Fruit fly (Drosophila melanogaster) whole organism, pupa: Measurements from ENCODE around the gene CG43897.
"Not testable (repeated sequence)": the region's sequence is repeated elsewhere in the genome, so short reads cannot be mapped to it uniquely, and the experiment has no call there.

Experiments
- CG10348 ChIP-seq: fragments of 200-800 bp; sonication (Bioruptor generic); IDR thresholded peaks from 2 replicates; pipeline ENCODE4 v1.3.6; 2022; ENCODE audit warnings: missing biosample characterization, missing genetic modification characterization
- CG12605 ChIP-seq: fragments of 200-800 bp; sonication (Bioruptor generic); IDR thresholded peaks from 2 replicates; pipeline ENCODE4 v1.3.6; 2022; ENCODE audit warnings: missing biosample characterization, missing genetic modification characterization
- CG13204 ChIP-seq: fragments of 200-800 bp; sonication (Bioruptor generic); optimal IDR thresholded peaks from 2 replicates; lab custom pipeline; 2018; ENCODE audit warnings: missing biosample characterization, mild to moderate bottlenecking, missing genetic modification characterization, moderate library complexity
- CG14655 ChIP-seq: fragments of 200-800 bp; sonication (Bioruptor generic); optimal IDR thresholded peaks from 3 replicates; lab custom pipeline; 2017; ENCODE audit warnings: mild to moderate bottlenecking, missing biosample characterization, missing genetic modification reagents, missing genetic modification characterization
- CG15710 ChIP-seq: fragments of 200-800 bp; sonication (Bioruptor generic); optimal IDR thresholded peaks from 2 replicates; lab custom pipeline; 2018; ENCODE audit warnings: missing biosample characterization, mild to moderate bottlenecking, missing genetic modification characterization, moderate library complexity
- CG17806 ChIP-seq: fragments of 200-800 bp; sonication (Bioruptor generic); optimal IDR thresholded peaks from 2 replicates; lab custom pipeline; 2018; ENCODE audit warnings: missing biosample characterization, mild to moderate bottlenecking, missing genetic modification characterization, moderate library complexity
- CG32121 ChIP-seq: fragments of 200-800 bp; sonication (Bioruptor generic); IDR thresholded peaks from 2 replicates; pipeline ENCODE4 v1.3.6; 2022; ENCODE audit warnings: missing biosample characterization, missing genetic modification characterization
- CG34367 ChIP-seq: fragments of 200-800 bp; sonication (Bioruptor generic); optimal IDR thresholded peaks from 2 replicates; lab custom pipeline; 2018; ENCODE audit warnings: missing biosample characterization, mild to moderate bottlenecking, missing genetic modification characterization
- CG4496 ChIP-seq: fragments of 200-800 bp; sonication (Bioruptor generic); IDR thresholded peaks from 3 replicates; pipeline ENCODE4 v1.3.6; 2022; ENCODE audit warnings: missing biosample characterization, missing genetic modification characterization
- CG8159 ChIP-seq: fragments of 200-800 bp; sonication (Bioruptor generic); optimal IDR thresholded peaks from 3 replicates; lab custom pipeline; 2018; ENCODE audit warnings: missing biosample characterization, mild to moderate bottlenecking, missing genetic modification characterization, moderate library complexity
- CG8301 ChIP-seq: fragments of 200-800 bp; sonication (Bioruptor generic); optimal IDR thresholded peaks from 2 replicates; lab custom pipeline; 2018; ENCODE audit warnings: missing biosample characterization, mild to moderate bottlenecking, missing genetic modification characterization
- CG9948 ChIP-seq: fragments of 200-800 bp; sonication (Bioruptor generic); optimal IDR thresholded peaks from 2 replicates; lab custom pipeline; 2018; ENCODE audit warnings: missing biosample characterization, mild to moderate bottlenecking, missing genetic modification characterization, moderate library complexity
- D1 ChIP-seq: fragments of 200-800 bp; sonication (Bioruptor generic); optimal IDR thresholded peaks from 2 replicates; lab custom pipeline; 2018; ENCODE audit warnings: missing biosample characterization, mild to moderate bottlenecking, missing genetic modification characterization, moderate library complexity
- EcR ChIP-seq: fragments of 200-800 bp; sonication (Bioruptor generic); optimal IDR thresholded peaks from 3 replicates; lab custom pipeline; 2019; ENCODE audit warnings: missing biosample characterization, missing genetic modification characterization, mild to moderate bottlenecking, moderate library complexity, missing genetic modification reagents
- Ets98B ChIP-seq: fragments of 200-800 bp; sonication (Bioruptor generic); IDR thresholded peaks from 2 replicates; pipeline ENCODE4 v1.3.6; 2022; ENCODE audit warnings: missing biosample characterization, missing genetic modification characterization
- Pif1A ChIP-seq: fragments of 200-800 bp; sonication (Bioruptor generic); optimal IDR thresholded peaks from 3 replicates; lab custom pipeline; 2016; ENCODE audit warnings: missing biosample characterization, missing genetic modification characterization
- Pif1B ChIP-seq: fragments of 200-800 bp; sonication (Bioruptor generic); optimal IDR thresholded peaks from 3 replicates; lab custom pipeline; 2016; ENCODE audit warnings: missing biosample characterization, missing genetic modification characterization
- Snoo ChIP-seq: fragments of 200-800 bp; sonication (Bioruptor generic); optimal IDR thresholded peaks from 3 replicates; lab custom pipeline; 2017; ENCODE audit warnings: missing biosample characterization, mild to moderate bottlenecking, missing genetic modification characterization, inconsistent platforms
- fd96Ca ChIP-seq: fragments of 200-800 bp; sonication (Bioruptor generic); IDR thresholded peaks from 3 replicates; pipeline ENCODE4 v1.3.6; 2022; ENCODE audit warnings: missing biosample characterization, missing genetic modification characterization
- gl ChIP-seq: fragments of 200-800 bp; sonication (Bioruptor generic); optimal IDR thresholded peaks from 2 replicates; lab custom pipeline; 2018; ENCODE audit warnings: missing biosample characterization, mild to moderate bottlenecking, missing genetic modification characterization
- rn ChIP-seq: fragments of 200-800 bp; sonication (Bioruptor generic); IDR thresholded peaks from 2 replicates; pipeline ENCODE4 v1.3.6; 2022; ENCODE audit warnings: missing biosample characterization, missing genetic modification characterization

CG43897 gene

DNA sequence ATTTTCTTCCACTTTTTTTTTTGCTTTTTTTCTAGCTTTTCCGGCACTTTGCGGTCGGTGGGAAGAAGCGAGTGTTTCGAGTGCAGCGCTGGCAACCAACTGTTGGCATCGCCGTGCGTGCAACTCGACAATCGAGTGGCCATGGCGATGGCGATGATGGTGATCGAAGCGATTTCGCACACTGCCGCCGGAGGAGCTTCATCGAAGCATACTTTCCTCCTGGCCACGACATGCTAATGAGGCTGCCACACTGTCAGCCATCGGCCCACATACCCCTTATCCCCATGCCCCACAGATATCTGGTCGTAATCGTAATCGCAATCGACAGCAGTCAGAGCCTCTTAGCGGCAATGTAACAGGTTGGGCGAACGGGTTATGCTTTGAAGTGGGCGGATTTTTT lies 16.1 kb upstream of the CG43897 start, which contains the start of gene Zasp67:
Gene Zasp67, minus strand, starts transcription at position 101 of the 400 bp plus-strand sequence.
- TF ChIP-seq CG15710 (tag; lab: Kevin White, UChicago) (no peak), D1 (tag; lab: Kevin White, UChicago) (no peak), CG8301 (tag; lab: Kevin White, UChicago) (no peak), rn (GFP tag; lab: Robert Waterston, UW) (no peak), CG17806 (tag; lab: Kevin White, UChicago) (no peak), CG12605 (GFP tag; lab: Robert Waterston, UW) (no peak), CG10348 (no peak), CG34367 (tag; lab: Kevin White, UChicago) (no peak), CG8159 (tag; lab: Kevin White, UChicago) (no peak), fd96Ca (no peak), EcR (GFP tag; lab: Kevin White, UChicago) (no peak), CG13204 (GFP tag; lab: Kevin White, UChicago) (no peak), Pif1A (GFP tag; lab: Kevin White, UChicago) (no peak), Snoo (no peak), CG9948 (no peak), CG32121 (GFP tag; lab: Robert Waterston, UW) (no peak), CG14655 (GFP tag; lab: Kevin White, UChicago) (no peak), Pif1B (GFP tag; lab: Kevin White, UChicago) (no peak)

DNA sequence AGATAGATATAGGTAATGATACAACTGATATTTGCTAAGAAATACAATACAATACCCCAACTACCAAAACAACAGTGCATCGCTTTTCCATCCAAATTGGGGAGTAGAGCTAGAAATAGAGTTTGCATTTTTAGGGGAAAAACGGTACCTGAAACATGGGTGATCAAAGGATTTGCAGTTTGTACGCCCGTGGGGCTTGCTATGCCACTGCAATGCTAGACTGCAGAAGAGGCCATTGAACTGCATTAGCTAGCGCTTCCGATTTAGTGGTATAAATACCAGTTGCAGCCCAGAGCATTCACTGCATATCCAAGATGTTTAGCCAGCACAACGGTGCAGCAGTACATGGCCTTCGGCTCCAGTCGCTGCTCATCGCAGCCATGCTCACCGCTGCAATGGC lies 15.5 kb upstream of the CG43897 start, which contains the start of gene Ilp1:
Gene Ilp1, plus strand, starts transcription at position 301 of the 400 bp plus-strand sequence.
- TF ChIP-seq CG8159 (tag; lab: Kevin White, UChicago); Snoo; fd96Ca: not testable (repeated sequence)

DNA sequence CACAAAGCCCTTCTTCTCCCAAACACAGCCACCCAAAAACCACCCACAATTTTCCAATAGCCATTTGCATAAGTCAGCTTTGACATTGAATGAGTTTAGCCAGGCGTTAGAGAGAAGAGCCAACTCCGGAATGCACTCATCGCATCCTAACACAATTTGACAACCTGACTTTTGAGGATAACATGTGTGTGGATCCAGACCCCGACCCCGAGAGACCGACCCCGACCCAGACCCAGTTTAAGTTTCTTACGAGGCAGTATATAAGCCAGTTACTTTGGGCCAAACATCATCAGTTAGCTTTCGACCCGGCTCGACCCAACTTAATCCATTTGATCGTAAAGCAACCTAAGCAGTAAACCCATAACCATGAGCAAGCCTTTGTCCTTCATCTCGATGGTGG lies 14.2 kb upstream of the CG43897 start, which contains the start of gene Ilp2:
Gene Ilp2, plus strand, starts transcription at position 301 of the 400 bp plus-strand sequence.
- no peak for TF ChIP-seq CG8301 (tag; lab: Kevin White, UChicago)
- no peak for TF ChIP-seq Pif1B (GFP tag; lab: Kevin White, UChicago)

- TF ChIP-seq CG34367 (tag; lab: Kevin White, UChicago) (no peak), EcR (GFP tag; lab: Kevin White, UChicago) (no peak), CG4496 (GFP tag; lab: Robert Waterston, UW) (no peak), CG32121 (GFP tag; lab: Robert Waterston, UW) (no peak), CG13204 (GFP tag; lab: Kevin White, UChicago) (no peak), CG9948 (no peak), CG14655 (GFP tag; lab: Kevin White, UChicago) (no peak), fd96Ca (no peak), CG8159 (tag; lab: Kevin White, UChicago) (no peak), Snoo (no peak)
Observed at dm6 chr3L:9802020-9802419, 11.6 kb upstream of the CG43897 start, which contains the start of gene Ilp3. Gene Ilp3, minus strand, starts transcription at chr3L:9802120.

DNA sequence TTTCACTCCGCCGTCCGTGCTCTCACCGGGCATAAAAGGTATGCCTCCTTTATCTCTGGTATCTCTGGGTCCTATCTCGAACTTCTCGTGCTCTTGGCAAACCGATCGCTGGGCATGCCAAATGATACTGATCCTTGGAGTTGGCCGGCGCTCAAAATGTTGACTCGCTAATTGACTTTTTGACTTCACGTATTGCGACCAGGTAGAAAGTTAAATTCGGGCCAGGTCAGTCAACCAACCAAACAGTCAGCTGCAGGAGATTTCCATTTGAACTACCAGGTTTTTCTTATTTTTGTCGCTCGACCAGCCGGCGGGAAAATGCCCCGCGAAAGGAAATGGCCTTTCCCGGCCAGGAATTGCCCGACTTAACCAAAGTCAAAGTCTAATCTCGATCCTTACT lies 9.5 kb upstream of the CG43897 start, which contains the start of gene Ilp4:
Gene Ilp4, minus strand, starts transcription at position 139 of the 400 bp plus-strand sequence.
- TF ChIP-seq CG15710 (tag; lab: Kevin White, UChicago) (no peak), CG34367 (tag; lab: Kevin White, UChicago) (no peak), CG4496 (GFP tag; lab: Robert Waterston, UW) (no peak), gl (tag; lab: Kevin White, UChicago) (no peak), Pif1B (GFP tag; lab: Kevin White, UChicago) (no peak), CG8159 (tag; lab: Kevin White, UChicago) (no peak), CG8301 (tag; lab: Kevin White, UChicago) (no peak), EcR (GFP tag; lab: Kevin White, UChicago) (no peak), Snoo (no peak), Ets98B (GFP tag; lab: Robert Waterston, UW) (no peak), CG13204 (GFP tag; lab: Kevin White, UChicago) (no peak), D1 (tag; lab: Kevin White, UChicago) (no peak)

- TF ChIP-seq CG14655 (GFP tag; lab: Kevin White, UChicago) (peak; percentile 20), CG9948 (no peak), EcR (GFP tag; lab: Kevin White, UChicago) (no peak), Ets98B (GFP tag; lab: Robert Waterston, UW) (peak; percentile 50), CG4496 (GFP tag; lab: Robert Waterston, UW) (peak; percentile 57; the same call in 2 of the 3 replicates), fd96Ca (peak; percentile 38; the same call in 1 of the 3 replicates), CG32121 (GFP tag; lab: Robert Waterston, UW) (peak; percentile 63)
- TF ChIP-seq, all 21 proteins: peak for 5
Observed at dm6 chr3L:9814621-9815020, 974 bp downstream of the CG43897 start.

DNA sequence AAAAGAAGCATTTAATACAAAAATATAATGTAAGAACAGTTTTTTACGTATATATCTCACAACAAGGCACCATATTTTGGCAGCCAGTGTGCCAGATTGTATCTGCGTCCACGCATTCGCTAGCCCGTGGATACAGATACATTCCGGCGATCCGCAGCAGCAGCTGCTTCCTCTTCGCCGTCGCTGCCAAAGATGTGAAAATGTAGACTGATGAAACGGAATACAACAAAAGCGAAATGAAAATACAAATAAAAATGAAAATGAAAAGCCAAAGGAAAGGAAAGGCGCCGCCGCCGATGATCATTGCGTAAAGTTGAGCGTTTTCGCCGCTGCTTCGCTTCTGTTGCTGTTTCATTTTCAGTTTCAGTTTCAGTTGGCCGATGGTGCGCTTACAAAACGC lies 2.1 kb downstream of the CG43897 start:
- TF ChIP-seq CG4496 (GFP tag; lab: Robert Waterston, UW), result no peak
- peak; percentile 53 for TF ChIP-seq Ets98B (GFP tag; lab: Robert Waterston, UW)
- TF ChIP-seq CG32121 (GFP tag; lab: Robert Waterston, UW), result peak; percentile 64
- TF ChIP-seq fd96Ca, result peak; percentile 44; the same call in 1 of the 3 replicates
- no peak for TF ChIP-seq EcR (GFP tag; lab: Kevin White, UChicago)
